Worm (Caenorhabditis elegans) whole organism, late embryonic: ENCODE results near the gene Y75B12B.10.
A peak's percentile ranks its signal among the peaks of the same experiment; 100 is the strongest.

Source experiments
- ceh-31 ChIP-seq: sonication (generic microtip); optimal IDR thresholded peaks from 2 replicates; lab custom pipeline; 2016; ENCODE audit warnings: missing genetic modification characterization, missing compliant biosample characterization
- hlh-13 ChIP-seq: fragments of 200-800 bp; sonication (Bioruptor generic); optimal IDR thresholded peaks from 2 replicates; lab custom pipeline; 2018; ENCODE audit warnings: mild to moderate bottlenecking, missing genetic modification characterization, missing compliant biosample characterization

DNA sequence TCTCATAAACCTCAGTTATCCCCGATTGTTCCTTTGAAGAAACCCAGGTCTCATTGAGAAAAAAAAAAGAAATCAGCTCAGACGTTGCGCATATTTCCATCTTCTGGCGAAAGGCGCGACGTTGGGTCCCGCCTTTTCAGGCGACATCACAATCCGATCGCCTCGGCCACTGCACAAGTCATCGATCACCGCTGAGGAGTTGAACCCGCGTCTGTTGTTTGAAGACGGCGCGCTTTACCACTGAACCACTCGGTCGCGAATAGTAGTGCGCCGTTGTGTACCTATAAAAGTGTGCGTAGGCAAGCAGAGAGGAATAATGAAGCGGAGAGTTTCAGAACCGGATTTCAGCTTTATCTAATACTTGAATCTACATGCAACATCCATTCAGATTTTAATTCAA is 9.0 kb upstream of the Y75B12B.10 start, which contains the start of gene Y75B12B.11:
- TF ChIP-seq ceh-31 (tag; lab: Kevin White, UChicago) (peak; percentile 75), hlh-13 (GFP tag; lab: Kevin White, UChicago) (peak; percentile 75)
